Fruit fly (Drosophila melanogaster): ENCODE results near the gene CG6683.

DNA sequence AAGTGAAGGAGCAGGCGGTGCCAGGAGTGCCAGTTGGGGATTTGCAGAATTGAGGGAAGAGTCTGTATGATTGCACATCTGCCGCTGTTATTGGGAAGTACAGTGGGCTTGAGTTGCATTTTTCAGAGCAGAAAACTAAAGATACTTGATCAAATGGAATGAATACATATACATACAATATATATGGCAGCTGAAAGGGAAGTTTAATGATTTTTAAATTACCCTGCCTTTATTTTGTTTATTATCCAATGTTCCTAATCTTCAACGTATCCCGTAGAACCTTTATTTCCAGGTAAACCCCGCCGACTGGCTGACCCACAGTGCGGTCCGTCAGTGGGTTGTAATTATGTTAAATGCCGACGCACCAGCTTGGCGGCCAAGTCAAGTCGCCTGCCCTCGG is 33.8 kb downstream of the CG6683 start:
- TF ChIP-seq gl (tag; optimal IDR thresholded peaks at IDR 0.05) (no peak), CG34367 (tag; optimal IDR thresholded peaks at IDR 0.05) (no peak), CG15710 (tag; optimal IDR thresholded peaks at IDR 0.05) (no peak), CG9948 (tag; optimal IDR thresholded peaks at IDR 0.05) (no peak), CG10348 (GFP tag; IDR thresholded peaks at IDR 0.05) (no peak), CG8301 (tag; optimal IDR thresholded peaks at IDR 0.05) (no peak), CG32121 (GFP tag; IDR thresholded peaks at IDR 0.05) (no peak), Snoo (tag; optimal IDR thresholded peaks at IDR 0.05) (no peak), EcR (GFP tag; optimal IDR thresholded peaks at IDR 0.05) (no peak), Ets98B (GFP tag; IDR thresholded peaks at IDR 0.05) (no peak), CG12605 (GFP tag; IDR thresholded peaks at IDR 0.05) (no peak), CG14655 (GFP tag; optimal IDR thresholded peaks at IDR 0.05) (no peak), rn (GFP tag; IDR thresholded peaks at IDR 0.05) (no peak)

Data from whole organism, pupa.